Fruit fly (Drosophila melanogaster) S2 (cell line): ENCODE measurements around the gene js.

Experiments
- CG8478 ChIP-seq: fragments of >200 bp; optimal IDR thresholded peaks from 2 replicates; lab custom pipeline; 2018
- CTCF ChIP-seq, 2 experiments: fragments of >200 bp; optimal IDR thresholded peaks; 2 replicates each; lab custom pipeline; 2018

The js gene

DNA sequence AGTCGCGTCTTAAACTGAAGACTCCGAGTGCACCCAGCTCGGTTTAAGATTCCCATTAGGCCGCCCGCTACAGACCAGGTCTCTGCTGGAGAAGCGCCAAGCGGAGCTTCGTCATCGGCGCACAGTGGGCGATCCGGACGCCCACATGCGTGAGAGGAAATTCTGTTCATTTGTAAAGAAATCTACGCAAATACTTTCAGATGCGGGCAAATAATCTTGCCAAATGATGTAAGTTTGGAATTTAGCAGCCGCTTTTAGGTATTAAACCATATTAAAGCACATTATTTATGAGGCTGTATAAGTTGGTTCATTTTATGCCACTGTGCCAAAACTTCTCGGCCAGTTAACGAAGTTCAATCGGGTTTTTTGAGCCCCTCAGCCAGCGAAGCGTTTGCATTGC lies at the start of gene js:
Gene js (minus strand): TSS at position 19 of the 400 bp plus-strand sequence.
- no peak for TF ChIP-seq CG8478 (lab: Kevin White, UChicago)
- no peak for TF ChIP-seq CTCF (optimal IDR thresholded peaks at IDR 0.05; lab: Kevin White, UChicago)

dm6 chr3R:16416508-16416907 lies 48.4 kb upstream of the js start:
- TF ChIP-seq CG8478 (lab: Kevin White, UChicago), result no peak
- no peak for TF ChIP-seq CTCF (optimal IDR thresholded peaks at IDR 0.05; lab: Kevin White, UChicago)

- TF ChIP-seq CG8478 (lab: Kevin White, UChicago) (no peak), CTCF (optimal IDR thresholded peaks at IDR 0.05; lab: Kevin White, UChicago) (no peak)
Observed at dm6 chr3R:16413734-16414133, 45.6 kb upstream of the js start.

dm6 chr3R:16410706-16411105 lies 42.6 kb upstream of the js start:
- TF ChIP-seq CTCF (optimal IDR thresholded peaks at IDR 0.05; lab: Kevin White, UChicago) (no peak), CG8478 (lab: Kevin White, UChicago) (no peak)

DNA sequence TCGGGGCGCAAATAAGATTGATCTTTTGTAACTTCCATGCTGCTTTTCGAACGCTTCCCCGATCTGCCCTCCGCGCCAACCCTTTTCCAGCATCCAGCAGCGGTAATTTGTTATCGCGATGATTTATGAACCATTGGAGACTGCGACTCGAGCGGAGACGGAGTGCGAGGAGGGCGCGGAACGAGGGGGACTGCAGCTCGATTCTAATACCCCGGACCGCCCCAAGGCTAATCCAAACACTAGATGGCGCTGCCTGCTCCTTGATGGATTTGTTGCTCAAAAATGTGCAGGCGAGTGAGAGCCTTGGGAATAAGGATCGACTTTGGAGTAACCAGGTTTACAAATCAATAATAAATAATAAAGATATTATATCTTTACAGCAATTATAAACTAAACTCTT lies 40.3 kb upstream of the js start:
- TF ChIP-seq CG8478 (lab: Kevin White, UChicago), result no peak
- TF ChIP-seq CTCF (optimal IDR thresholded peaks at IDR 0.05; lab: Kevin White, UChicago), result peak; percentile 62

- TF ChIP-seq CTCF (optimal IDR thresholded peaks at IDR 0.05; lab: Kevin White, UChicago), result no peak
Observed at dm6 chr3R:16406618-16407017, 38.5 kb upstream of the js start.

DNA sequence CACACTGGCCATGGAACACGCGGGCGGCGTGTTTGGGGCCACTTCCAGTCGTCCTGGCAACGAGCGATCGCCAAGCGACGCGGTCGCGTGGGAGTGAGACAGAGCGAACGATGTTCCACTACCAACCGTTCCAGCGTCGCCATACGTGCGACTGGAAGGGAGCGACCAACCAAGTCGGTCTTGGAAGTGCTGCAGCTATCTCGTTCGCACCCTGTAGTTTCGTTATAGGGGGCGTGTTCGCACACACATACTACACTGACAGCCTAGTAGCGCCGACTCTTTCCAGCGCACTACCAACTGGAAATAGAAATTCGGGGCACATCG lies 35.6 kb upstream of the js start:
- peak; percentile 53 to 69 for TF ChIP-seq CTCF (optimal IDR thresholded peaks at IDR 0.05; lab: Kevin White, UChicago)
- TF ChIP-seq CG8478 (lab: Kevin White, UChicago), result no peak

dm6 chr3R:16403023-16403733 lies 35.1 kb upstream of the js start, which contains the start of gene ss:
ss (minus strand) TSS chr3R:16403690.
- no peak for TF ChIP-seq CTCF (optimal IDR thresholded peaks at IDR 0.05; lab: Kevin White, UChicago)
- no peak for TF ChIP-seq CG8478 (lab: Kevin White, UChicago)

DNA sequence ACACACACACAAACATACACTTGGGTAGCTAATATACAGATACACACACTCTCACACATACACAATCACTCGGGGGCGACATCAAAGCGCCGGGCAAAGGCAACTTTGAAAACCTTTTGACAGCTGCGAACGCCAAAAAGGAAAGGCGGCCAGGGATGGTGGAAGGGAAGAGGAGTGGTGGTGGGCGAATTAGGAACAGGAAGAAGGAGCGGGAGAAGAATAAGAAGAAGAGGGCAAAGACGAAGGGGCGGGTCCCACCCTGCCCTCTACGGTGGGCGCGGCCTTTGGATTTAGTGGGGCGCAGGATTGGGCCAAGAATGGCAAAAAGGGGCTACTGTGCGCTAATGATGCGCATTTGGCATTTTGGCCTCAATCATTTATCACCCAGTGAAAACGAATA lies 28.5 kb upstream of the js start:
- TF ChIP-seq CTCF (optimal IDR thresholded peaks at IDR 0.05; lab: Kevin White, UChicago) (no peak), CG8478 (lab: Kevin White, UChicago) (no peak)

- no peak for TF ChIP-seq CTCF (optimal IDR thresholded peaks at IDR 0.05; lab: Kevin White, UChicago)
- TF ChIP-seq CG8478 (lab: Kevin White, UChicago), result no peak
Observed at dm6 chr3R:16395448-16395847, 27.3 kb upstream of the js start.

dm6 chr3R:16394531-16394930 lies 26.4 kb upstream of the js start:
- no peak for TF ChIP-seq CG8478 (lab: Kevin White, UChicago)
- TF ChIP-seq CTCF (optimal IDR thresholded peaks at IDR 0.05; lab: Kevin White, UChicago), result no peak

- TF ChIP-seq CTCF (optimal IDR thresholded peaks at IDR 0.05; lab: Kevin White, UChicago) (no peak), CG8478 (lab: Kevin White, UChicago) (no peak)
Observed at dm6 chr3R:16389117-16389516, 21.0 kb upstream of the js start.

- TF ChIP-seq CTCF (optimal IDR thresholded peaks at IDR 0.05; lab: Kevin White, UChicago) (no peak), CG8478 (lab: Kevin White, UChicago) (no peak)
Observed at dm6 chr3R:16387039-16387438, 18.9 kb upstream of the js start.

dm6 chr3R:16385586-16385985 lies 17.5 kb upstream of the js start:
- TF ChIP-seq CG8478 (lab: Kevin White, UChicago), result no peak

dm6 chr3R:16374101-16374500 lies 6.0 kb upstream of the js start:
- no peak for TF ChIP-seq CG8478 (lab: Kevin White, UChicago)
- peak in 1 of 2 experiments; percentile 46 for TF ChIP-seq CTCF (optimal IDR thresholded peaks at IDR 0.05; lab: Kevin White, UChicago)

dm6 chr3R:16370433-16370832 lies 2.3 kb upstream of the js start, which contains the start of gene CG10317:
CG10317 (minus strand) TSS chr3R:16370533.
- TF ChIP-seq CG8478 (lab: Kevin White, UChicago) (no peak), CTCF (optimal IDR thresholded peaks at IDR 0.05; lab: Kevin White, UChicago) (no peak)
